Fruit fly (Drosophila melanogaster): ENCODE measurements around the gene Nprl2.
A peak's percentile ranks its signal among the peaks of the same experiment; 100 is the strongest.

Gene Nprl2

dm6 chrX:16876425-16876824, 7.7 kb downstream of the Nprl2 start, which contains the start of gene CG13003 (continued):
- TF ChIP-seq run (tag; optimal IDR thresholded peaks at IDR 0.05): no peak
- no peak for TF ChIP-seq en (GFP tag; optimal IDR thresholded peaks at IDR 0.05)
- no peak for TF ChIP-seq ranshi (GFP tag; IDR thresholded peaks at IDR 0.05)
- TF ChIP-seq pb (GFP tag; optimal IDR thresholded peaks at IDR 0.05): no peak
- no peak for TF ChIP-seq CG13123 (GFP tag; optimal IDR thresholded peaks at IDR 0.05)
- TF ChIP-seq dysf (GFP tag; IDR thresholded peaks at IDR 0.05): 0 out of 3 replicates have a peak, but pooled peaks have one; percentile 15
- no peak for TF ChIP-seq CG18262 (tag; optimal IDR thresholded peaks at IDR 0.05)
- peak; percentile 5 for TF ChIP-seq CG13894 (tag; optimal IDR thresholded peaks at IDR 0.05)
- TF ChIP-seq Deaf1 (tag; optimal IDR thresholded peaks at IDR 0.05): peak; percentile 88
- TF ChIP-seq gsb (GFP tag; IDR thresholded peaks at IDR 0.05): no peak
- TF ChIP-seq gce (GFP tag; IDR thresholded peaks at IDR 0.05): no peak
- TF ChIP-seq oc (tag; optimal IDR thresholded peaks at IDR 0.05): peak; percentile 54
- peak; percentile 11; the same call in 1 of the 3 replicates for TF ChIP-seq ci (GFP tag; IDR thresholded peaks at IDR 0.05)
- no peak for TF ChIP-seq Bdp1 (GFP tag; optimal IDR thresholded peaks at IDR 0.05)
- no peak for TF ChIP-seq hkb (optimal IDR thresholded peaks at IDR 0.05)
- no peak for TF ChIP-seq hkb (GFP tag; IDR thresholded peaks at IDR 0.05)
- TF ChIP-seq zfh1 (GFP tag; IDR thresholded peaks at IDR 0.05): no peak
- TF ChIP-seq CG14050 (GFP tag; IDR thresholded peaks at IDR 0.05): no peak
- no peak for TF ChIP-seq zfh2 (GFP tag; optimal IDR thresholded peaks at IDR 0.05)
- TF ChIP-seq caup (GFP tag; optimal IDR thresholded peaks at IDR 0.05; ENCODE audit: severe bottlenecking): no peak
- no peak for TF ChIP-seq CG12391 (tag; optimal IDR thresholded peaks at IDR 0.05)
- no peak for TF ChIP-seq CG5245 (GFP tag; optimal IDR thresholded peaks at IDR 0.05)
- TF ChIP-seq CG1832 (GFP tag; optimal IDR thresholded peaks at IDR 0.05): no peak
- no peak for TF ChIP-seq Ets97D (GFP tag; optimal IDR thresholded peaks at IDR 0.05)
- TF ChIP-seq unc-4 (GFP tag; IDR thresholded peaks at IDR 0.05; ENCODE audit: partially characterized antibody): no peak
- TF ChIP-seq CG34422 (GFP tag; IDR thresholded peaks at IDR 0.05): 0 out of 3 replicates have a peak, but pooled peaks have one; percentile 20
- TF ChIP-seq crol (GFP tag; IDR thresholded peaks at IDR 0.05): peak; percentile 69
- TF ChIP-seq CG13296 (GFP tag; optimal IDR thresholded peaks at IDR 0.05): no peak
- TF ChIP-seq CG14014 (GFP tag; IDR thresholded peaks at IDR 0.05): no peak
- TF ChIP-seq CG8290 (GFP tag; optimal IDR thresholded peaks at IDR 0.05): no peak
- TF ChIP-seq CG8290 (tag; optimal IDR thresholded peaks at IDR 0.05): no peak
- TF ChIP-seq lbe (GFP tag; optimal IDR thresholded peaks at IDR 0.05): no peak
- TF ChIP-seq dan (GFP tag; IDR thresholded peaks at IDR 0.05): no peak
- no peak for TF ChIP-seq schlank (tag; optimal IDR thresholded peaks at IDR 0.05)
- TF ChIP-seq row (GFP tag; IDR thresholded peaks at IDR 0.05): peak; percentile 11; the same call in 1 of the 3 replicates
- TF ChIP-seq crp (GFP tag; optimal IDR thresholded peaks at IDR 0.05): no peak
- TF ChIP-seq Aef1 (GFP tag; IDR thresholded peaks at IDR 0.05): no peak
- TF ChIP-seq CG5180 (GFP tag; optimal IDR thresholded peaks at IDR 0.05): no peak
- no peak for TF ChIP-seq CG6683 (GFP tag; optimal IDR thresholded peaks at IDR 0.05)
- TF ChIP-seq Ada2b (GFP tag; IDR thresholded peaks at IDR 0.05): no peak
- no peak for TF ChIP-seq Doc2 (GFP tag; IDR thresholded peaks at IDR 0.05)
- TF ChIP-seq Hr78 (GFP tag; optimal IDR thresholded peaks at IDR 0.05): peak in 1 of 2 experiments; percentile 10
- peak; percentile 29; the same call in 1 of the 2 replicates for TF ChIP-seq Rfx (GFP tag; IDR thresholded peaks at IDR 0.05)
- no peak for TF ChIP-seq ap (GFP tag; IDR thresholded peaks at IDR 0.05)
- no peak for TF ChIP-seq Kr (GFP tag; optimal IDR thresholded peaks at IDR 0.05)
- no peak for TF ChIP-seq PHDP (tag; optimal IDR thresholded peaks at IDR 0.05)
- no peak for TF ChIP-seq esg (GFP tag; conservative IDR thresholded peaks at IDR 0.05)
- no peak for TF ChIP-seq CG14667 (GFP tag; IDR thresholded peaks at IDR 0.05)
- TF ChIP-seq CG10654 (GFP tag; optimal IDR thresholded peaks at IDR 0.05): no peak
- no peak for TF ChIP-seq Sry-δ (GFP tag; optimal IDR thresholded peaks at IDR 0.05)
- no peak for TF ChIP-seq maf-S (GFP tag; optimal IDR thresholded peaks at IDR 0.05)
- no peak for TF ChIP-seq Ptx1 (GFP tag; IDR thresholded peaks at IDR 0.05)
- TF ChIP-seq ERR (GFP tag; optimal IDR thresholded peaks at IDR 0.05): no peak
